Fruit fly (Drosophila melanogaster) whole organism, embryonic: ENCODE results near the gene cbt.
A peak's percentile ranks its signal among the peaks of the same experiment; 100 is the strongest.

Source experiments
- Abd-B ChIP-seq: fragments of 200-800 bp; sonication (Bioruptor generic); optimal IDR thresholded peaks from 2 replicates; lab custom pipeline; 2018; ENCODE audit warnings: missing biosample characterization, mild to moderate bottlenecking, missing genetic modification characterization, moderate library complexity
- Awh ChIP-seq: fragments of 200-800 bp; sonication (Bioruptor generic); IDR thresholded peaks from 2 replicates; pipeline ENCODE4, ENCODE4 v1.3.6; 2022; ENCODE audit warnings: missing biosample characterization, missing genetic modification characterization
- CG10267 ChIP-seq: fragments of 200-800 bp; sonication (Bioruptor generic); optimal IDR thresholded peaks from 2 replicates; lab custom pipeline; 2018; ENCODE audit warnings: missing biosample characterization, mild to moderate bottlenecking, missing genetic modification characterization, moderate library complexity
- CG10959 ChIP-seq: fragments of 200-800 bp; sonication (Bioruptor generic); IDR thresholded peaks from 2 replicates; pipeline ENCODE4 v1.3.6; 2022; ENCODE audit warnings: missing biosample characterization, missing genetic modification characterization
- CG11398 ChIP-seq: fragments of 200-800 bp; sonication (Bioruptor generic); optimal IDR thresholded peaks from 2 replicates; lab custom pipeline; 2016; ENCODE audit warnings: missing biosample characterization, missing genetic modification characterization
- CG11723 ChIP-seq: fragments of 200-800 bp; sonication (Bioruptor generic); optimal IDR thresholded peaks from 2 replicates; lab custom pipeline; 2017; ENCODE audit warnings: missing biosample characterization, mild to moderate bottlenecking, missing genetic modification characterization
- CG12219 ChIP-seq: fragments of 200-800 bp; sonication (Bioruptor generic); optimal IDR thresholded peaks from 3 replicates; lab custom pipeline; 2018; ENCODE audit warnings: missing biosample characterization, mild to moderate bottlenecking, missing genetic modification characterization
- CG13894 ChIP-seq: fragments of 200-800 bp; sonication (Bioruptor generic); optimal IDR thresholded peaks from 3 replicates; lab custom pipeline; 2018; ENCODE audit warnings: missing biosample characterization, mild to moderate bottlenecking, missing genetic modification characterization, moderate library complexity
- CG15514 ChIP-seq: fragments of 200-800 bp; sonication (Bioruptor generic); optimal IDR thresholded peaks from 3 replicates; lab custom pipeline; 2017; ENCODE audit warnings: missing biosample characterization, missing genetic modification characterization, mild to moderate bottlenecking, moderate library complexity, missing genetic modification reagents
- CG1602 ChIP-seq: fragments of 200-800 bp; sonication (Bioruptor generic); optimal IDR thresholded peaks from 3 replicates; lab custom pipeline; 2016; ENCODE audit warnings: missing biosample characterization, missing genetic modification characterization
- CG1647 ChIP-seq: fragments of 200-800 bp; sonication (Bioruptor generic); optimal IDR thresholded peaks from 3 replicates; lab custom pipeline; 2016; ENCODE audit warnings: missing biosample characterization, missing genetic modification characterization
- CG17359 ChIP-seq: fragments of 200-800 bp; sonication (Bioruptor generic); optimal IDR thresholded peaks from 3 replicates; lab custom pipeline; 2018; ENCODE audit warnings: missing biosample characterization, mild to moderate bottlenecking, missing genetic modification characterization, moderate library complexity
- CG17568 ChIP-seq: fragments of 200-800 bp; sonication (Bioruptor generic); optimal IDR thresholded peaks from 2 replicates; lab custom pipeline; 2018; ENCODE audit warnings: missing biosample characterization, mild to moderate bottlenecking, missing genetic modification characterization, moderate library complexity
- CG17612 ChIP-seq: fragments of 200-800 bp; sonication (Bioruptor generic); IDR thresholded peaks from 2 replicates; pipeline ENCODE4 v1.3.6; 2022; ENCODE audit warnings: missing biosample characterization, missing genetic modification characterization
- CG1792 ChIP-seq: fragments of 200-800 bp; sonication (Bioruptor generic); optimal IDR thresholded peaks from 2 replicates; lab custom pipeline; 2016; ENCODE audit warnings: missing biosample characterization, missing genetic modification characterization
- CG2120 ChIP-seq: fragments of 200-800 bp; sonication (Bioruptor generic); optimal IDR thresholded peaks from 3 replicates; lab custom pipeline; 2016; ENCODE audit warnings: missing biosample characterization, missing genetic modification characterization
- CG3065 ChIP-seq: fragments of 200-800 bp; sonication (Bioruptor generic); optimal IDR thresholded peaks from 2 replicates; lab custom pipeline; 2016; ENCODE audit warnings: missing biosample characterization, missing genetic modification characterization
- CG3407 ChIP-seq: fragments of 200-800 bp; sonication (Bioruptor generic); optimal IDR thresholded peaks from 2 replicates; lab custom pipeline; 2018; ENCODE audit warnings: missing biosample characterization, mild to moderate bottlenecking, missing genetic modification characterization
- CG34422 ChIP-seq: fragments of 200-800 bp; sonication (Bioruptor generic); IDR thresholded peaks from 3 replicates; pipeline ENCODE4 v1.3.6; 2022; ENCODE audit warnings: missing biosample characterization, missing genetic modification characterization
- CG3726 ChIP-seq: fragments of 200-800 bp; sonication (Bioruptor generic); IDR thresholded peaks from 3 replicates; pipeline ENCODE4, ENCODE4 v1.3.6; 2022; ENCODE audit warnings: missing biosample characterization, missing genetic modification characterization
- CG7987 ChIP-seq: fragments of 200-800 bp; sonication (Bioruptor generic); optimal IDR thresholded peaks from 2 replicates; lab custom pipeline; 2018; ENCODE audit warnings: missing biosample characterization, mild to moderate bottlenecking, missing genetic modification characterization, moderate library complexity
- CG9797 ChIP-seq: fragments of 200-800 bp; sonication (Bioruptor generic); optimal IDR thresholded peaks from 3 replicates; lab custom pipeline; 2018; ENCODE audit warnings: missing biosample characterization, mild to moderate bottlenecking, missing genetic modification characterization
- Dfd ChIP-seq, 2 experiments: fragments of >200 bp; optimal IDR thresholded peaks; 2 replicates each; lab custom pipeline; 2017; ENCODE audit warnings: missing biosample characterization in 2 of 2, missing genetic modification characterization in 2 of 2
- E2f2 ChIP-seq: fragments of 200-800 bp; sonication (Bioruptor generic); IDR thresholded peaks from 2 replicates; pipeline ENCODE4 v1.3.6; 2022; ENCODE audit warnings: missing biosample characterization, missing genetic modification characterization
- Hr3 ChIP-seq: fragments of 200-800 bp; sonication (Bioruptor generic); optimal IDR thresholded peaks from 3 replicates; lab custom pipeline; 2016; ENCODE audit warnings: missing biosample characterization, missing genetic modification characterization
- Lim3 ChIP-seq: fragments of 200-800 bp; sonication (Bioruptor generic); IDR thresholded peaks from 2 replicates; pipeline ENCODE4 v1.3.6; 2022; ENCODE audit warnings: missing biosample characterization, missing genetic modification characterization
- Neu2 ChIP-seq: fragments of 200-800 bp; sonication (Bioruptor generic); optimal IDR thresholded peaks from 3 replicates; lab custom pipeline; 2016; ENCODE audit warnings: missing biosample characterization, missing genetic modification characterization, borderline replicate concordance
- Sin3A ChIP-seq: fragments of >200 bp; optimal IDR thresholded peaks from 2 replicates; lab custom pipeline; 2018
- Sry-δ ChIP-seq: fragments of 200-800 bp; sonication (Bioruptor generic); optimal IDR thresholded peaks from 2 replicates; lab custom pipeline; 2016; ENCODE audit warnings: missing biosample characterization, missing genetic modification characterization
- Stat92E ChIP-seq, 3 experiments: fragments of >200 bp in 2 of 3; fragments of 200-800 bp in 1 of 3; sonication (Bioruptor generic) in 1 of 3; optimal IDR thresholded peaks; 2 replicates each; lab custom pipeline; 2017 to 2019; ENCODE audit warnings: missing biosample characterization in 3 of 3, missing genetic modification characterization in 3 of 3, mild to moderate bottlenecking in 1 of 3, moderate library complexity in 1 of 3
- ab ChIP-seq: fragments of 200-800 bp; sonication (Bioruptor generic); optimal IDR thresholded peaks from 2 replicates; lab custom pipeline; 2016; ENCODE audit warnings: missing biosample characterization, missing genetic modification characterization
- ac ChIP-seq: fragments of 200-800 bp; sonication (Bioruptor generic); optimal IDR thresholded peaks from 3 replicates; lab custom pipeline; 2017; ENCODE audit warnings: missing biosample characterization, mild to moderate bottlenecking, missing genetic modification characterization
- ase ChIP-seq: fragments of 200-800 bp; sonication (Bioruptor generic); IDR thresholded peaks from 3 replicates; pipeline ENCODE4 v1.3.6; 2022; ENCODE audit warnings: missing biosample characterization, missing genetic modification characterization
- gcm2 ChIP-seq: fragments of 200-800 bp; sonication (Bioruptor generic); optimal IDR thresholded peaks from 2 replicates; lab custom pipeline; 2016; ENCODE audit warnings: missing biosample characterization, missing genetic modification characterization
- gsb ChIP-seq: fragments of 200-800 bp; sonication (Bioruptor generic); IDR thresholded peaks from 2 replicates; pipeline ENCODE4 v1.3.6; 2022; ENCODE audit warnings: missing biosample characterization, missing genetic modification characterization
- gsb-n ChIP-seq: fragments of 200-800 bp; sonication (Bioruptor generic); optimal IDR thresholded peaks from 3 replicates; lab custom pipeline; 2018; ENCODE audit warnings: missing biosample characterization, mild to moderate bottlenecking, missing genetic modification characterization
- mam ChIP-seq: fragments of 200-800 bp; sonication (Bioruptor generic); optimal IDR thresholded peaks from 3 replicates; lab custom pipeline; 2016; ENCODE audit warnings: missing biosample characterization, missing genetic modification characterization
- mirr ChIP-seq: fragments of 200-800 bp; sonication (Bioruptor generic); optimal IDR thresholded peaks from 3 replicates; lab custom pipeline; 2018; ENCODE audit warnings: missing biosample characterization, mild to moderate bottlenecking, missing genetic modification characterization
- mld ChIP-seq: fragments of 200-800 bp; sonication (Bioruptor generic); IDR thresholded peaks from 3 replicates; pipeline ENCODE4 v1.3.6; 2022; ENCODE audit warnings: missing biosample characterization, missing genetic modification characterization; ENCODE audit not compliant: partially characterized antibody
- nerfin-1 ChIP-seq: fragments of 200-800 bp; sonication (Bioruptor generic); optimal IDR thresholded peaks from 3 replicates; lab custom pipeline; 2019; ENCODE audit warnings: missing biosample characterization, mild to moderate bottlenecking, missing genetic modification characterization, moderate library complexity
- onecut ChIP-seq: fragments of 200-800 bp; sonication (Bioruptor generic); IDR thresholded peaks from 2 replicates; pipeline ENCODE4 v1.3.6; 2022; ENCODE audit warnings: missing biosample characterization, missing genetic modification characterization
- pho ChIP-seq: fragments of 200-800 bp; sonication (Bioruptor generic); optimal IDR thresholded peaks from 2 replicates; lab custom pipeline; 2016; ENCODE audit warnings: missing biosample characterization, missing genetic modification characterization
- pita ChIP-seq: fragments of 200-800 bp; sonication (Bioruptor generic); optimal IDR thresholded peaks from 2 replicates; lab custom pipeline; 2017; ENCODE audit warnings: missing biosample characterization, mild to moderate bottlenecking, missing genetic modification characterization
- pnt ChIP-seq: fragments of 200-800 bp; sonication (Bioruptor generic); optimal IDR thresholded peaks from 3 replicates; lab custom pipeline; 2016; ENCODE audit warnings: missing biosample characterization, missing genetic modification characterization
- psq ChIP-seq: fragments of 200-800 bp; sonication (Bioruptor generic); optimal IDR thresholded peaks from 2 replicates; lab custom pipeline; 2017; ENCODE audit warnings: missing biosample characterization, missing genetic modification characterization
- ranshi ChIP-seq: fragments of 200-800 bp; sonication (Bioruptor generic); IDR thresholded peaks from 2 replicates; pipeline ENCODE4 v1.3.6; 2022; ENCODE audit warnings: missing biosample characterization, missing genetic modification characterization
- slbo ChIP-seq: fragments of 200-800 bp; sonication (Bioruptor generic); IDR thresholded peaks from 2 replicates; pipeline ENCODE4 v1.3.6; 2022; ENCODE audit warnings: missing biosample characterization, missing genetic modification characterization
- sr ChIP-seq: fragments of 200-800 bp; sonication (Bioruptor generic); IDR thresholded peaks from 3 replicates; pipeline ENCODE4 v1.3.6; 2022; ENCODE audit warnings: missing biosample characterization, missing genetic modification characterization
- tio ChIP-seq: fragments of 200-800 bp; sonication (Bioruptor generic); optimal IDR thresholded peaks from 2 replicates; lab custom pipeline; 2017; ENCODE audit warnings: missing biosample characterization, missing genetic modification characterization, inconsistent platforms
- zfh2 ChIP-seq: fragments of 200-800 bp; sonication (Bioruptor generic); optimal IDR thresholded peaks from 2 replicates; lab custom pipeline; 2016; ENCODE audit warnings: missing biosample characterization, missing genetic modification characterization

cbt gene

DNA sequence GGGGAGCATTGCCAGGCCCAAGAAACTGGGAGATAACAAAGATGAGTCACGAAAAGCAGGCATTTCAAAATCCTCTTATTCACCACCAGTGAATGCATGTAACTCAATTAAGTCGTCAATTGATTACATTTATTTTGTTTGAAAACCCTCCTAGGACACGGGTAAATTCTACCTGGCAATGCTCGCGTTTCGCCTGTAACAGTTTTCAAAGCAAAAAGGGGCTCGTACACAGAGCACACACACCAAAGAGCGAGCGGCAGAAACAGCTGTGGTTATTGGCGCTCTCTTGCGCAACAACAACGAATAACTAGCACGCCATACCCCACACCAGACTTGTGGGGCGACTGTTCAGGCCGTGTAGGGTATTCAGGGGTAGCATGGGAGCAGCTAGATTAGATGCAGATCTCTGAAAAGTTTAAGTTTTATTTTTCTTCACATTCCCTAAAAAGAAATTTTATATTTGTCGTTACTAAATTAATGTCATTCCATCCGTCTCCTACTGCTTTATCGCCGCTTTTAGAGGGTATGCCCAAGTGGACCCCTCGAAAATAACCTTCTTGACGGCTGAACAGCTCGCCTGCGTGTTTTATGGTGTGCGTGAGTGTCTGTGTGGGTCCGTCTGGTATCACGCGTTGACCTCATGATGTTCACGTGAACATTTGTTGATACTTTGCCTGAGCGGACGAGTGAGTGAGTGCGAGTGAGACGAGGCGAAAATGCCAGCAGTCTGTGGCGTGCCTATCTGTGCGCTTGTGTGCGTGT, 1.3 kb upstream of the cbt start (continued):
- peak; percentile 100 for TF ChIP-seq CG1647
- TF ChIP-seq CG34422 (GFP tag; lab: Robert Waterston, UW): no peak
- peak; percentile 100 for TF ChIP-seq pnt (GFP tag; lab: Kevin White, UChicago)
- TF ChIP-seq CG3065 (GFP tag; lab: Kevin White, UChicago): peak; percentile 100
- peak; percentile 99 for TF ChIP-seq CG3407
- peak; percentile 100 for TF ChIP-seq CG2120 (GFP tag; lab: Kevin White, UChicago)
- TF ChIP-seq E2f2: no peak
- peak; percentile 96 for TF ChIP-seq Sry-δ (GFP tag; lab: Kevin White, UChicago)
- peak in 1 of 3 experiments; percentile 100 for TF ChIP-seq Stat92E (GFP tag; optimal IDR thresholded peaks at IDR 0.05; lab: Kevin White, UChicago)
- TF ChIP-seq mld (GFP tag; lab: Robert Waterston, UW): no peak
- TF ChIP-seq onecut (GFP tag; lab: Robert Waterston, UW): peak; percentile 100
- no peak for TF ChIP-seq CG3726 (GFP tag; lab: Robert Waterston, UW)
- TF ChIP-seq pho: peak; percentile 100
- TF ChIP-seq Lim3 (GFP tag; lab: Robert Waterston, UW): no peak
- no peak for TF ChIP-seq pita (GFP tag; lab: Kevin White, UChicago)
- TF ChIP-seq CG17359: peak; percentile 100
- peak; percentile 97 for TF ChIP-seq CG15514 (GFP tag; lab: Kevin White, UChicago)
- peak; percentile 100 for TF ChIP-seq CG1602
- TF ChIP-seq Hr3 (GFP tag; lab: Kevin White, UChicago): peak; percentile 100
- no peak for TF ChIP-seq sr (GFP tag; lab: Robert Waterston, UW)
- peak; percentile 100 for TF ChIP-seq mam
- no peak for TF ChIP-seq Awh (GFP tag; lab: Robert Waterston, UW)
- TF ChIP-seq gcm2 (GFP tag; lab: Kevin White, UChicago): peak; percentile 100
- no peak for TF ChIP-seq ranshi
- TF ChIP-seq CG11723 (GFP tag; lab: Kevin White, UChicago): peak; percentile 100
- peak; percentile 100 for TF ChIP-seq gsb-n
- peak; percentile 100 for TF ChIP-seq nerfin-1 (tag; lab: Kevin White, UChicago)
- peak; percentile 100 for TF ChIP-seq CG7987 (GFP tag; lab: Kevin White, UChicago)
- TF ChIP-seq slbo (GFP tag; lab: Robert Waterston, UW): no peak
- TF ChIP-seq mirr (GFP tag; lab: Kevin White, UChicago): peak; percentile 100
- peak; percentile 100 for TF ChIP-seq ab (GFP tag; lab: Kevin White, UChicago)
- peak; percentile 100 for TF ChIP-seq Abd-B
- TF ChIP-seq CG17612 (GFP tag; lab: Robert Waterston, UW): no peak
- peak; percentile 100 for TF ChIP-seq CG12219 (GFP tag; lab: Kevin White, UChicago)
- TF ChIP-seq zfh2 (GFP tag; lab: Kevin White, UChicago): peak; percentile 100
- TF ChIP-seq tio (GFP tag; lab: Kevin White, UChicago): peak; percentile 100
- peak; percentile 100 for TF ChIP-seq Neu2 (GFP tag; lab: Kevin White, UChicago)
- TF ChIP-seq CG1792: peak; percentile 100
- peak; percentile 100 for TF ChIP-seq CG11398
- peak; percentile 100 for TF ChIP-seq psq
- peak; percentile 100 for TF ChIP-seq ac (GFP tag; lab: Kevin White, UChicago)
- no peak for TF ChIP-seq gsb (GFP tag; lab: Robert Waterston, UW)
- peak; percentile 100 for TF ChIP-seq CG10267 (tag; lab: Kevin White, UChicago)
- TF ChIP-seq Sin3A: no peak
- peak in 1 of 2 experiments; percentile 97 for TF ChIP-seq Dfd (GFP tag; optimal IDR thresholded peaks at IDR 0.05; lab: Kevin White, UChicago)
- TF ChIP-seq CG10959: no peak
- peak; percentile 97 for TF ChIP-seq CG9797
- peak; percentile 100 for TF ChIP-seq CG13894 (tag; lab: Kevin White, UChicago)
- peak; percentile 100 for TF ChIP-seq CG17568 (GFP tag; lab: Kevin White, UChicago)
- no peak for TF ChIP-seq ase (GFP tag; lab: Robert Waterston, UW)
